Worm (Caenorhabditis elegans) whole organism, L4/young adult: ENCODE data around the gene dpyd-1.

Experiments used
- W03F9.2 ChIP-seq: fragments of 150-350 bp; optimal IDR thresholded peaks from 2 replicates; lab custom pipeline; 2014; ENCODE audit warnings: missing biosample characterization, missing genetic modification characterization
- dao-5 ChIP-seq: sonication (generic microtip); optimal IDR thresholded peaks from 2 replicates; lab custom pipeline; 2016; ENCODE audit warnings: missing genotype, missing genetic modification characterization, moderate library complexity, missing compliant biosample characterization
- him-1 ChIP-seq: sonication (generic microtip); optimal IDR thresholded peaks from 2 replicates; lab custom pipeline; 2016; ENCODE audit warnings: missing genotype, missing genetic modification reagents, missing genetic modification characterization, missing compliant biosample characterization

Gene dpyd-1

DNA sequence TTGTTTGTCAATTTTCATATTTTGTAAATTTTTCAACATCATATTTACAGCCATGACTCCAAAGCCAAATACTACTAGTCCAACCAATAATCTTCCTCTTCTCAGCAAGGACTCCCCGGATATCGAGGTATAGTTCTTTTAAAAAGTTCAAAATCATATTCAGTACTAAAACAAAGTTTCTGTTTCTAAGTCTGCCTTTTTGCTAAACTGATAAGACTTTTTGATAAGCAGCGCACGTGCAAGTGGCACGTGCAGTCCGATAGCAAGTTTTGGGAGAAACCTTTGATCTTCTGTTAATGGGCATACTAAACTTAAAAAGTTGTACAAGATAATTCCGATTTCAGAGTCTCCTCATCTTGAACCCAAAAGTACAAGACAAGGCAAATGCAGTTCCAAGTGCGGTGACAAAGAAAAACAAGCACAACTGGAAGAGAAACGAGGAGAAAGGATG lies at the start of gene dpyd-1:
TSS of gene dpyd-1 (plus strand) at position 51 of the 451 bp plus-strand sequence.
- TF ChIP-seq dao-5 (tag; lab: Kevin White, UChicago) (no peak), him-1 (tag; lab: Kevin White, UChicago) (no peak), W03F9.2 (tag; lab: Kevin White, UChicago) (no peak)

ce11 chrX:5429335-5429734 lies 38.3 kb upstream of the dpyd-1 start:
- peak; percentile 93 for TF ChIP-seq dao-5 (tag; lab: Kevin White, UChicago)
- TF ChIP-seq him-1 (tag; lab: Kevin White, UChicago) = peak; percentile 98
- TF ChIP-seq W03F9.2 (tag; lab: Kevin White, UChicago) = no peak

ce11 chrX:5433912-5434311 lies 33.8 kb upstream of the dpyd-1 start:
- TF ChIP-seq him-1 (tag; lab: Kevin White, UChicago) = no peak
- TF ChIP-seq dao-5 (tag; lab: Kevin White, UChicago) = no peak
- TF ChIP-seq W03F9.2 (tag; lab: Kevin White, UChicago) = no peak

ce11 chrX:5444863-5445262 lies 22.8 kb upstream of the dpyd-1 start, which contains the start of gene itm-2:
TSS of gene itm-2 (plus strand) at chrX:5445163.
- TF ChIP-seq him-1 (tag; lab: Kevin White, UChicago) (no peak), W03F9.2 (tag; lab: Kevin White, UChicago) (no peak), dao-5 (tag; lab: Kevin White, UChicago) (no peak)

- TF ChIP-seq dao-5 (tag; lab: Kevin White, UChicago) = no peak
Measured at ce11 chrX:5447381-5447780, 20.3 kb upstream of the dpyd-1 start.

- TF ChIP-seq W03F9.2 (tag; lab: Kevin White, UChicago) (no peak), dao-5 (tag; lab: Kevin White, UChicago) (no peak), him-1 (tag; lab: Kevin White, UChicago) (no peak)
Measured at ce11 chrX:5447941-5448340, 19.7 kb upstream of the dpyd-1 start, which contains the start of gene C25F6.8. TSS of gene C25F6.8 (plus strand) at chrX:5448241.

DNA sequence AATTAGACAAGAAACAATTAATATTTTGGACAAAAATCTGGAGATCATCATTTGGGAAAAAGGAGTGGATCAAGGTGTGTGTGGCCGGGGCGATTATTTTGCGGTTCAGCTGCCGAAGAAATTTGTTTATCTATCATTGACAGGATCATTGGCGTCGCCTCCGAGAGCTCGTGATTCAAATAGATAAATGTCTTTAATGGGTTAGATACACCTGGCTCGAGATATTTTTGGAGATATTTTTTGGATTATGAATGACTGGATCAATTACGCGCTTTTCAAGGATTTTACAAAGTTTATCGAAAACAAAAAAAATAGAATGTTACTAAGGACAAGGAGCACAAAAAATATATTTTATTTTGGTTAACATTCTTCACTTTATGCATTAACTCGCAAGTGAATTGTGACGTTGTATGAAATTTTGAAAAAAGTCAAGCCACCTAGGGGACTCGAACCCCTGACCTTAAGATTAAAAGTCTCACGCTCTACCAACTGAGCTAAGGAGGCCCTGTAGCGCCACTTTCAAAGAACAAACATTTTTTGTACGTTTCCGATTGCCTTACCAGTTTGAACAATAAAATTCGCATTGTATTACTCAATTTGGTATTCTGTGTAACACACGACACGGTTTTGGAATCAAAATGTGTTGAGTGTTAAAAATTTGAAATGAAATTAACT lies 16.8 kb upstream of the dpyd-1 start, which contains the start of gene C25F6.6:
TSS of gene C25F6.6 (minus strand) at position 51 of the 675 bp plus-strand sequence.
- no peak for TF ChIP-seq dao-5 (tag; lab: Kevin White, UChicago)
- no peak for TF ChIP-seq him-1 (tag; lab: Kevin White, UChicago)
- TF ChIP-seq W03F9.2 (tag; lab: Kevin White, UChicago) = no peak

- TF ChIP-seq him-1 (tag; lab: Kevin White, UChicago) (no peak), W03F9.2 (tag; lab: Kevin White, UChicago) (no peak), dao-5 (tag; lab: Kevin White, UChicago) (no peak)
Measured at ce11 chrX:5451706-5452105, 16.0 kb upstream of the dpyd-1 start.

ce11 chrX:5455107-5455506 lies 12.6 kb upstream of the dpyd-1 start:
- TF ChIP-seq W03F9.2 (tag; lab: Kevin White, UChicago) (no peak), dao-5 (tag; lab: Kevin White, UChicago) (no peak), him-1 (tag; lab: Kevin White, UChicago) (no peak)

DNA sequence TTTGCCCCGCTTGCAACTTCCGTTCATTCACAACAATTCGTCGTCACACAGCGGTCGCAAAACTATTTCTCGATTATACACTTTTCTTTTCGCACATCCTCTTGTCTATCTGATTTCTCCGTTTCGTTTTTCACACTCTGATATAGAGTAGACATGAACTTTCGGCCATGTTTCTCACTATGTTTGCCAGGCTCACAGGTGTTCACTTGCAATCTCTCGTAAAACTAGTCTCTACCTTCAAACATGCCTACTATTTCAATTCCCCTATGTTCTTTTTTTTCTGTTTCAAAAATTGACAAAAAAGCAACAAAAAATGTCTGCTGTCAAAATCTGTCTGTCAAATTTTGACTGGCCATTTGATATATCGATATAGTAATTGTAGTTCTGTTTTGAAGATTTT lies 10.5 kb upstream of the dpyd-1 start:
- no peak for TF ChIP-seq W03F9.2 (tag; lab: Kevin White, UChicago)
- TF ChIP-seq him-1 (tag; lab: Kevin White, UChicago) = no peak
- TF ChIP-seq dao-5 (tag; lab: Kevin White, UChicago) = no peak

DNA sequence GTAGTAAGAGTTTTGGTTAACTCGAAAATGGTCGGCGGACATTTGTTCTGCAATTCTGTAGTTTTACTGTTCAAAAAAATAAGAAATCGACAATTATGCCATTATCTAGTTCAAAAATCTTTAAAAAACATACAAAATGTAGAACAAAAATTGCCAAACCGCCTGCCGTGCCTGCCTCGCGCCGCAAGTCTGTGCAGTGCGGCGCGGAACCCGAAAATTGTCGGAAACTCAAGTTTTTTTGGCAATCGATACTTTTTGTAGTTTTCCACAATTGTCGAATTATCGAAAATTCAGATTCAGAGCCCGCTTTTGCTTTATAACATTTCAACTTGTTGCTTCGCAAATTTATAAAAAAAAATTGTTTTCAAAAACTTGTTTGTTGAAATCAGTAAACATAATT lies 9.6 kb upstream of the dpyd-1 start:
- TF ChIP-seq W03F9.2 (tag; lab: Kevin White, UChicago) (no peak), dao-5 (tag; lab: Kevin White, UChicago) (no peak), him-1 (tag; lab: Kevin White, UChicago) (no peak)

ce11 chrX:5458750-5459149 lies 8.9 kb upstream of the dpyd-1 start:
- TF ChIP-seq him-1 (tag; lab: Kevin White, UChicago) (no peak), dao-5 (tag; lab: Kevin White, UChicago) (no peak), W03F9.2 (tag; lab: Kevin White, UChicago) (no peak)

- TF ChIP-seq W03F9.2 (tag; lab: Kevin White, UChicago) = no peak
- TF ChIP-seq dao-5 (tag; lab: Kevin White, UChicago) = no peak
- no peak for TF ChIP-seq him-1 (tag; lab: Kevin White, UChicago)
Measured at ce11 chrX:5460930-5461329, 6.7 kb upstream of the dpyd-1 start, which contains the start of gene ddr-1. TSS of gene ddr-1 (plus strand) at chrX:5461230.

ce11 chrX:5465631-5466030 lies 2.0 kb upstream of the dpyd-1 start:
- TF ChIP-seq W03F9.2 (tag; lab: Kevin White, UChicago) (no peak), him-1 (tag; lab: Kevin White, UChicago) (no peak), dao-5 (tag; lab: Kevin White, UChicago) (no peak)
